Worm (Caenorhabditis elegans) whole organism, L3 larva: Measurements from ENCODE around the gene dsb-3.

Source experiments
- R02D3.7 ChIP-seq: fragments of 150-350 bp; optimal IDR thresholded peaks from 2 replicates; lab custom pipeline; 2014; ENCODE audit warnings: missing biosample characterization, missing genetic modification characterization
- ZK546.5 ChIP-seq: sonication (generic microtip); optimal IDR thresholded peaks from 2 replicates; lab custom pipeline; 2017; ENCODE audit warnings: missing biosample characterization, missing genetic modification characterization
- aly-2 ChIP-seq: fragments of 150-350 bp; optimal IDR thresholded peaks from 2 replicates; lab custom pipeline; 2014; ENCODE audit warnings: missing biosample characterization, missing genetic modification characterization
- ama-1 ChIP-seq: fragments of 150-350 bp; optimal IDR thresholded peaks from 2 replicates; lab custom pipeline; 2018
- ceh-16 ChIP-seq: sonication (generic microtip); optimal IDR thresholded peaks from 2 replicates; lab custom pipeline; 2017; ENCODE audit warnings: missing biosample characterization, missing genetic modification characterization
- ceh-28 ChIP-seq: fragments of 150-350 bp; optimal IDR thresholded peaks from 2 replicates; lab custom pipeline; 2014; ENCODE audit warnings: missing biosample characterization, missing genetic modification reagents, missing genetic modification characterization
- ceh-82 ChIP-seq: fragments of 150-350 bp; optimal IDR thresholded peaks from 2 replicates; lab custom pipeline; 2014; ENCODE audit warnings: missing biosample characterization, missing genetic modification characterization
- ceh-9 ChIP-seq: sonication (generic microtip); optimal IDR thresholded peaks from 2 replicates; lab custom pipeline; 2018; ENCODE audit warnings: missing biosample characterization, missing genetic modification characterization
- daf-12 ChIP-seq: fragments of 150-350 bp; optimal IDR thresholded peaks from 2 replicates; lab custom pipeline; 2014; ENCODE audit warnings: missing biosample characterization, missing genetic modification reagents, missing genetic modification characterization
- egl-27 ChIP-seq: sonication (generic microtip); optimal IDR thresholded peaks from 4 replicates; lab custom pipeline; 2017; ENCODE audit warnings: missing biosample characterization, missing genetic modification reagents, missing genetic modification characterization
- egl-5 ChIP-seq: fragments of 150-350 bp; optimal IDR thresholded peaks from 2 replicates; lab custom pipeline; 2017; ENCODE audit warnings: missing biosample characterization, missing genetic modification reagents, missing genetic modification characterization, inconsistent platforms
- elt-1 ChIP-seq: fragments of 150-350 bp; optimal IDR thresholded peaks from 2 replicates; lab custom pipeline; 2014; ENCODE audit warnings: missing biosample characterization, missing genetic modification characterization
- elt-2 ChIP-seq: sonication (generic microtip); optimal IDR thresholded peaks from 2 replicates; lab custom pipeline; 2016; ENCODE audit warnings: missing genetic modification reagents, mild to moderate bottlenecking, missing genetic modification characterization, missing compliant biosample characterization
- elt-3 ChIP-seq, 3 experiments: fragments of 150-350 bp in 1 of 3; sonication (generic microtip) in 2 of 3; optimal IDR thresholded peaks; 2 replicates in 2 of 3; 4 replicates in 1 of 3; lab custom pipeline; 2014 to 2017; ENCODE audit warnings: missing biosample characterization in 3 of 3, missing genetic modification characterization in 3 of 3
- eor-1 ChIP-seq, 2 experiments: fragments of 150-350 bp; optimal IDR thresholded peaks; 2 replicates each; lab custom pipeline; 2014 to 2018; ENCODE audit warnings: missing biosample characterization in 2 of 2, missing genetic modification characterization in 2 of 2
- fkh-10 ChIP-seq: sonication (generic microtip); optimal IDR thresholded peaks from 2 replicates; lab custom pipeline; 2017; ENCODE audit warnings: missing biosample characterization, missing genetic modification reagents, missing genetic modification characterization
- fkh-2 ChIP-seq: fragments of 150-350 bp; optimal IDR thresholded peaks from 2 replicates; lab custom pipeline; 2014; ENCODE audit warnings: missing biosample characterization, missing genetic modification reagents, missing genetic modification characterization
- fos-1 ChIP-seq: fragments of 150-350 bp; optimal IDR thresholded peaks from 2 replicates; lab custom pipeline; 2014; ENCODE audit warnings: missing biosample characterization, missing genetic modification characterization
- hmg-11 ChIP-seq: sonication (generic microtip); optimal IDR thresholded peaks from 2 replicates; lab custom pipeline; 2016; ENCODE audit warnings: missing genetic modification characterization, missing compliant biosample characterization
- jun-1 ChIP-seq: fragments of 150-350 bp; optimal IDR thresholded peaks from 2 replicates; lab custom pipeline; 2014; ENCODE audit warnings: missing biosample characterization, missing genetic modification reagents, missing genetic modification characterization
- lin-15B ChIP-seq: fragments of 150-350 bp; optimal IDR thresholded peaks from 2 replicates; lab custom pipeline; 2014; ENCODE audit warnings: missing biosample characterization, missing genetic modification characterization
- lin-39 ChIP-seq: fragments of 150-350 bp; optimal IDR thresholded peaks from 2 replicates; lab custom pipeline; 2018; ENCODE audit warnings: missing biosample characterization, missing genetic modification reagents, missing genetic modification characterization
- lsy-12 ChIP-seq: sonication (generic microtip); optimal IDR thresholded peaks from 2 replicates; lab custom pipeline; 2016; ENCODE audit warnings: mild to moderate bottlenecking, missing genetic modification characterization, missing compliant biosample characterization
- mdl-1 ChIP-seq: fragments of 150-350 bp; optimal IDR thresholded peaks from 2 replicates; lab custom pipeline; 2014; ENCODE audit warnings: missing biosample characterization, missing genetic modification characterization
- mml-1 ChIP-seq: fragments of 150-350 bp; sonication (generic microtip); optimal IDR thresholded peaks from 3 replicates; lab custom pipeline; 2014; ENCODE audit warnings: missing biosample characterization, missing genetic modification characterization
- nfya-1 ChIP-seq: sonication (generic microtip); optimal IDR thresholded peaks from 2 replicates; lab custom pipeline; 2017; ENCODE audit warnings: missing genetic modification characterization, mild to moderate bottlenecking, missing compliant biosample characterization, antibody characterized with exemption, moderate library complexity; ENCODE audit not compliant: insufficient read depth
- nhr-11 ChIP-seq: fragments of 150-350 bp; optimal IDR thresholded peaks from 2 replicates; lab custom pipeline; 2014; ENCODE audit warnings: missing biosample characterization, missing genetic modification characterization
- nhr-12 ChIP-seq: fragments of 150-350 bp; optimal IDR thresholded peaks from 2 replicates; lab custom pipeline; 2014; ENCODE audit warnings: missing biosample characterization, missing genetic modification characterization
- nhr-23 ChIP-seq: fragments of 150-350 bp; optimal IDR thresholded peaks from 2 replicates; lab custom pipeline; 2014; ENCODE audit warnings: missing biosample characterization, missing genetic modification reagents, missing genetic modification characterization
- nhr-237 ChIP-seq: fragments of 150-350 bp; optimal IDR thresholded peaks from 2 replicates; lab custom pipeline; 2014; ENCODE audit warnings: missing biosample characterization, missing genetic modification characterization
- nhr-25 ChIP-seq: sonication (generic microtip); optimal IDR thresholded peaks from 2 replicates; lab custom pipeline; 2017; ENCODE audit warnings: missing biosample characterization, missing genetic modification characterization
- nhr-28 ChIP-seq: fragments of 150-350 bp; optimal IDR thresholded peaks from 2 replicates; lab custom pipeline; 2014; ENCODE audit warnings: missing biosample characterization, missing genetic modification characterization
- nhr-43 ChIP-seq: sonication (generic microtip); optimal IDR thresholded peaks from 2 replicates; lab custom pipeline; 2016; ENCODE audit warnings: mild to moderate bottlenecking, missing genetic modification characterization, missing compliant biosample characterization; ENCODE audit not compliant: poor library complexity, severe bottlenecking
- nhr-67 ChIP-seq: fragments of 150-350 bp; optimal IDR thresholded peaks from 2 replicates; lab custom pipeline; 2014; ENCODE audit warnings: missing biosample characterization, missing genetic modification characterization
- nhr-76 ChIP-seq: fragments of 150-350 bp; sonication (generic microtip); optimal IDR thresholded peaks from 5 replicates; lab custom pipeline; 2014; ENCODE audit warnings: missing biosample characterization, missing genetic modification characterization
- nhr-77 ChIP-seq: fragments of 150-350 bp; optimal IDR thresholded peaks from 2 replicates; lab custom pipeline; 2014; ENCODE audit warnings: missing biosample characterization, missing genetic modification characterization
- pha-4 ChIP-seq: fragments of 150-350 bp; optimal IDR thresholded peaks from 2 replicates; lab custom pipeline; 2014; ENCODE audit warnings: missing biosample characterization, missing genetic modification reagents, missing genetic modification characterization
- pqm-1 ChIP-seq: fragments of 150-350 bp; optimal IDR thresholded peaks from 2 replicates; lab custom pipeline; 2017; ENCODE audit warnings: missing biosample characterization, missing genetic modification characterization, inconsistent platforms
- sea-2 ChIP-seq: fragments of 150-350 bp; sonication (generic microtip); optimal IDR thresholded peaks from 4 replicates; lab custom pipeline; 2014; ENCODE audit warnings: missing biosample characterization, missing genetic modification reagents, missing genetic modification characterization
- skn-1 ChIP-seq: fragments of 150-350 bp; optimal IDR thresholded peaks from 2 replicates; lab custom pipeline; 2014; ENCODE audit warnings: missing biosample characterization, missing genetic modification characterization
- snpc-4 ChIP-seq: fragments of 150-350 bp; optimal IDR thresholded peaks from 2 replicates; lab custom pipeline; 2014; ENCODE audit warnings: missing biosample characterization, missing genetic modification characterization
- tbx-2 ChIP-seq: sonication (generic microtip); optimal IDR thresholded peaks from 2 replicates; lab custom pipeline; 2016; ENCODE audit warnings: mild to moderate bottlenecking, missing genetic modification characterization, missing compliant biosample characterization
- unc-39 ChIP-seq: sonication (generic microtip); optimal IDR thresholded peaks from 4 replicates; lab custom pipeline; 2017; ENCODE audit warnings: missing biosample characterization, missing genetic modification characterization
- unc-62 ChIP-seq: fragments of 150-350 bp; sonication (generic microtip); optimal IDR thresholded peaks from 4 replicates; lab custom pipeline; 2014; ENCODE audit warnings: missing biosample characterization, missing genetic modification reagents, missing genetic modification characterization
- zag-1 ChIP-seq: fragments of 150-350 bp; optimal IDR thresholded peaks from 2 replicates; lab custom pipeline; 2014; ENCODE audit warnings: missing biosample characterization, missing genetic modification characterization
- ztf-11 ChIP-seq: fragments of 150-350 bp; optimal IDR thresholded peaks from 2 replicates; lab custom pipeline; 2014; ENCODE audit warnings: missing biosample characterization, missing genetic modification characterization
- ztf-4 ChIP-seq: fragments of 150-350 bp; optimal IDR thresholded peaks from 2 replicates; lab custom pipeline; 2014; ENCODE audit warnings: missing biosample characterization, missing genetic modification characterization

dsb-3 gene

ce11 chrIV:7790801-7791588, 31.6 kb upstream of the dsb-3 start, which contains the start of gene rsp-6:
Gene rsp-6 (minus strand): TSS chrIV:7791229.
- TF ChIP-seq nfya-1 = peak; percentile 98
- TF ChIP-seq nhr-77 (tag; lab: Kevin White, UChicago) = peak; percentile 4
- TF ChIP-seq hmg-11 (tag; lab: Kevin White, UChicago) = peak; percentile 66
- peak; percentile 98 for TF ChIP-seq lin-39 (tag; lab: Kevin White, UChicago)
- TF ChIP-seq nhr-23 (tag; lab: Kevin White, UChicago) = peak; percentile 73
- TF ChIP-seq jun-1 (tag; lab: Kevin White, UChicago) = peak; percentile 59
- no peak for TF ChIP-seq fos-1 (tag; lab: Kevin White, UChicago)
- TF ChIP-seq nhr-25 (tag; lab: Kevin White, UChicago) = peak; percentile 78
- TF ChIP-seq ztf-4 (tag; lab: Kevin White, UChicago) = no peak
- TF ChIP-seq elt-2 (tag; lab: Kevin White, UChicago) = peak; percentile 65
- peak; percentile 82 for TF ChIP-seq snpc-4
- TF ChIP-seq mml-1 (tag; lab: Kevin White, UChicago) = no peak
- TF ChIP-seq ceh-28 (tag; lab: Kevin White, UChicago) = peak; percentile 40
- TF ChIP-seq elt-3 (tag; optimal IDR thresholded peaks at IDR 0.05; lab: Kevin White, UChicago) = no peak
- no peak for TF ChIP-seq nhr-67
- TF ChIP-seq lsy-12 (tag; lab: Kevin White, UChicago) = peak; percentile 58
- TF ChIP-seq nhr-28 = no peak
- TF ChIP-seq unc-39 (tag; lab: Kevin White, UChicago) = no peak
- TF ChIP-seq nhr-11 (tag; lab: Kevin White, UChicago) = peak; percentile 28
- TF ChIP-seq ztf-11 (tag; lab: Kevin White, UChicago) = no peak
- no peak for TF ChIP-seq aly-2 (tag; lab: Kevin White, UChicago)
- peak; percentile 97 for TF ChIP-seq lin-15B (tag; lab: Kevin White, UChicago)
- no peak for TF ChIP-seq daf-12 (tag; lab: Kevin White, UChicago)
- peak; percentile 96 for TF ChIP-seq egl-5
- peak; percentile 28 for TF ChIP-seq unc-62 (GFP tag; lab: Kevin White, UChicago)
- TF ChIP-seq pha-4 (tag; lab: Kevin White, UChicago) = peak; percentile 97
- no peak for TF ChIP-seq fkh-10 (GFP tag; lab: Kevin White, UChicago)
- TF ChIP-seq sea-2 (GFP tag; lab: Kevin White, UChicago) = no peak
- no peak for TF ChIP-seq nhr-76 (tag; lab: Kevin White, UChicago)
- no peak for TF ChIP-seq nhr-12 (tag; lab: Kevin White, UChicago)
- TF ChIP-seq fkh-2 (tag; lab: Kevin White, UChicago) = no peak
- no peak for TF ChIP-seq eor-1 (tag; optimal IDR thresholded peaks at IDR 0.05; lab: Kevin White, UChicago)
- peak; percentile 9 for TF ChIP-seq egl-27 (tag; lab: Kevin White, UChicago)
- peak; percentile 90 for TF ChIP-seq skn-1
- peak; percentile 64 for TF ChIP-seq nhr-43 (tag; lab: Kevin White, UChicago)
- peak; percentile 44 for TF ChIP-seq pqm-1 (tag; lab: Kevin White, UChicago)
- peak; percentile 68 for TF ChIP-seq R02D3.7
- peak; percentile 57 for TF ChIP-seq elt-1 (tag; lab: Kevin White, UChicago)
- no peak for TF ChIP-seq nhr-237
- TF ChIP-seq ceh-16 (tag; lab: Kevin White, UChicago) = no peak
- peak; percentile 75 for TF ChIP-seq ama-1 (lab: Kevin White, UChicago)
- TF ChIP-seq ZK546.5 (tag; lab: Kevin White, UChicago) = no peak
- no peak for TF ChIP-seq ceh-9
- no peak for TF ChIP-seq ceh-82 (tag; lab: Kevin White, UChicago)
- TF ChIP-seq tbx-2 (tag; lab: Kevin White, UChicago) = no peak
- no peak for TF ChIP-seq mdl-1 (tag; lab: Kevin White, UChicago)
- TF ChIP-seq zag-1 (tag; lab: Kevin White, UChicago) = no peak
